Worm (Caenorhabditis elegans) whole organism, L1 larva: ENCODE data around the gene idpb-5.
"Not testable (repeated sequence)": the region's sequence is repeated elsewhere in the genome, so short reads cannot be mapped to it uniquely, and the experiment has no call there.

ENCODE experiments used
- C04F5.9 ChIP-seq: sonication (generic microtip); optimal IDR thresholded peaks from 2 replicates; lab custom pipeline; 2016; ENCODE audit warnings: missing genetic modification characterization, missing compliant biosample characterization
- C34B4.2 ChIP-seq: sonication (generic microtip); optimal IDR thresholded peaks from 2 replicates; lab custom pipeline; 2017; ENCODE audit warnings: mild to moderate bottlenecking, missing genetic modification characterization, missing compliant biosample characterization
- F16B12.6 ChIP-seq: fragments of 150-350 bp; optimal IDR thresholded peaks from 2 replicates; lab custom pipeline; 2014; ENCODE audit warnings: missing biosample characterization, missing genetic modification characterization
- Y116A8C.19 ChIP-seq: sonication (generic microtip); optimal IDR thresholded peaks from 2 replicates; lab custom pipeline; 2016; ENCODE audit warnings: missing compliant biosample characterization, missing genetic modification characterization, borderline replicate concordance
- aly-2 ChIP-seq: fragments of 150-350 bp; optimal IDR thresholded peaks from 2 replicates; lab custom pipeline; 2014; ENCODE audit warnings: missing biosample characterization, missing genetic modification characterization
- ama-1 ChIP-seq: fragments of 150-350 bp; optimal IDR thresholded peaks from 2 replicates; lab custom pipeline; 2014
- blmp-1 ChIP-seq: fragments of 150-350 bp; optimal IDR thresholded peaks from 2 replicates; lab custom pipeline; 2014; ENCODE audit warnings: missing biosample characterization, missing genetic modification characterization
- ceh-8 ChIP-seq: fragments of 200-800 bp; sonication (Bioruptor generic); optimal IDR thresholded peaks from 2 replicates; lab custom pipeline; 2018; ENCODE audit warnings: mild to moderate bottlenecking, missing genetic modification characterization, moderate library complexity, missing compliant biosample characterization
- ceh-82 ChIP-seq, 3 experiments: fragments of 150-350 bp in 1 of 3; sonication (generic microtip) in 2 of 3; optimal IDR thresholded peaks; 2 replicates each; lab custom pipeline; 2014 to 2017; ENCODE audit warnings: missing biosample characterization in 3 of 3, missing genetic modification characterization in 3 of 3
- ceh-88 ChIP-seq: fragments of 200-800 bp; sonication (Bioruptor generic); IDR thresholded peaks from 2 replicates; pipeline ENCODE4 v1.3.6; 2022; ENCODE audit warnings: missing genetic modification characterization, missing compliant biosample characterization
- ceh-90 ChIP-seq: sonication (generic microtip); optimal IDR thresholded peaks from 2 replicates; lab custom pipeline; 2016; ENCODE audit warnings: missing genetic modification characterization, missing compliant biosample characterization
- ces-1 ChIP-seq: fragments of 150-350 bp; optimal IDR thresholded peaks from 2 replicates; lab custom pipeline; 2014; ENCODE audit warnings: missing biosample characterization, missing genetic modification reagents, missing genetic modification characterization
- dpl-1 ChIP-seq, 3 experiments: fragments of 150-350 bp in 2 of 3; sonication (generic microtip) in 1 of 3; optimal IDR thresholded peaks; 2 replicates each; lab custom pipeline; 2014 to 2017; ENCODE audit warnings: missing biosample characterization in 3 of 3, missing genetic modification characterization in 3 of 3, missing genetic modification reagents in 3 of 3
- efl-1 ChIP-seq, 4 experiments: fragments of 150-350 bp; optimal IDR thresholded peaks in 3 of 4; peaks in 1 of 4; 1 replicate in 1 of 4; 2 replicates in 3 of 4; lab custom pipeline; 2014; ENCODE audit warnings: missing biosample characterization in 2 of 4, missing genetic modification characterization in 2 of 4, missing genetic modification reagents in 2 of 4
- elt-3 ChIP-seq, 6 experiments: fragments of 150-350 bp in 1 of 6; sonication (generic microtip); optimal IDR thresholded peaks; 2 replicates each; lab custom pipeline; 2017 to 2018; ENCODE audit warnings: missing biosample characterization in 6 of 6, missing genetic modification characterization in 6 of 6, inconsistent platforms in 1 of 6
- grh-1 ChIP-seq: fragments of 200-800 bp; sonication (Bioruptor generic); IDR thresholded peaks from 2 replicates; pipeline ENCODE4 v1.3.6; 2022; ENCODE audit warnings: missing genetic modification reagents, missing genetic modification characterization, missing compliant biosample characterization
- irx-1 ChIP-seq: sonication (generic microtip); optimal IDR thresholded peaks from 2 replicates; lab custom pipeline; 2016; ENCODE audit warnings: missing genetic modification characterization, missing compliant biosample characterization
- isw-1 ChIP-seq: fragments of 200-800 bp; sonication (Bioruptor generic); IDR thresholded peaks from 2 replicates; pipeline ENCODE4 v1.3.6; 2022; ENCODE audit warnings: missing genetic modification characterization, missing compliant biosample characterization
- jun-1 ChIP-seq: fragments of 150-350 bp; optimal IDR thresholded peaks from 2 replicates; lab custom pipeline; 2014; ENCODE audit warnings: missing biosample characterization, missing genetic modification reagents, missing genetic modification characterization
- lin-13 ChIP-seq: fragments of 150-350 bp; optimal IDR thresholded peaks from 2 replicates; lab custom pipeline; 2014; ENCODE audit warnings: missing biosample characterization, missing genetic modification reagents, missing genetic modification characterization
- lin-15B ChIP-seq: fragments of 150-350 bp; sonication (generic microtip); optimal IDR thresholded peaks from 3 replicates; lab custom pipeline; 2014; ENCODE audit warnings: missing biosample characterization, missing genetic modification characterization
- lin-35 ChIP-seq, 2 experiments: fragments of 150-350 bp; optimal IDR thresholded peaks; 2 replicates each; lab custom pipeline; 2014; ENCODE audit warnings: missing biosample characterization in 2 of 2, missing genetic modification characterization in 2 of 2, missing genetic modification reagents in 2 of 2
- lin-39 ChIP-seq: fragments of 150-350 bp; optimal IDR thresholded peaks from 2 replicates; lab custom pipeline; 2014; ENCODE audit warnings: missing biosample characterization, missing genetic modification reagents, missing genetic modification characterization
- lsy-2 ChIP-seq, 2 experiments: fragments of 150-350 bp; optimal IDR thresholded peaks; 2 replicates each; lab custom pipeline; 2014; ENCODE audit warnings: missing biosample characterization in 2 of 2, missing genetic modification characterization in 2 of 2
- mab-9 ChIP-seq: fragments of 200-800 bp; sonication (Bioruptor generic); IDR thresholded peaks from 2 replicates; pipeline ENCODE4 v1.3.6; 2022; ENCODE audit warnings: missing genetic modification reagents, missing genetic modification characterization, missing compliant biosample characterization
- mep-1 ChIP-seq: fragments of 150-350 bp; optimal IDR thresholded peaks from 2 replicates; lab custom pipeline; 2014; ENCODE audit warnings: missing biosample characterization, missing genetic modification characterization
- nhr-11 ChIP-seq: fragments of 150-350 bp; optimal IDR thresholded peaks from 2 replicates; lab custom pipeline; 2014; ENCODE audit warnings: missing biosample characterization, missing genetic modification characterization
- nhr-12 ChIP-seq: sonication (generic microtip); optimal IDR thresholded peaks from 2 replicates; lab custom pipeline; 2017; ENCODE audit warnings: missing biosample characterization, missing genetic modification characterization
- nhr-47 ChIP-seq: sonication (generic microtip); optimal IDR thresholded peaks from 2 replicates; lab custom pipeline; 2016; ENCODE audit warnings: mild to moderate bottlenecking, missing genetic modification characterization, moderate library complexity, missing compliant biosample characterization
- nhr-71 ChIP-seq: sonication (generic microtip); optimal IDR thresholded peaks from 2 replicates; lab custom pipeline; 2016; ENCODE audit warnings: mild to moderate bottlenecking, missing genetic modification characterization, moderate library complexity, missing compliant biosample characterization
- nhr-77 ChIP-seq: fragments of 150-350 bp; optimal IDR thresholded peaks from 2 replicates; lab custom pipeline; 2014; ENCODE audit warnings: missing biosample characterization, missing genetic modification characterization
- nhr-84 ChIP-seq: sonication (generic microtip); optimal IDR thresholded peaks from 2 replicates; lab custom pipeline; 2017; ENCODE audit warnings: missing biosample characterization, missing genetic modification characterization
- pag-3 ChIP-seq: sonication (generic microtip); optimal IDR thresholded peaks from 2 replicates; lab custom pipeline; 2017; ENCODE audit warnings: missing genetic modification characterization, mild to moderate bottlenecking, missing compliant biosample characterization, antibody characterized with exemption, borderline replicate concordance; ENCODE audit not compliant: insufficient read depth
- pqm-1 ChIP-seq: sonication (generic microtip); optimal IDR thresholded peaks from 3 replicates; lab custom pipeline; 2017; ENCODE audit warnings: missing biosample characterization, missing genetic modification characterization
- rnt-1 ChIP-seq: sonication (generic microtip); optimal IDR thresholded peaks from 2 replicates; lab custom pipeline; 2016; ENCODE audit warnings: mild to moderate bottlenecking, missing genetic modification characterization, moderate library complexity, missing compliant biosample characterization
- skn-1 ChIP-seq: fragments of 150-350 bp; optimal IDR thresholded peaks from 2 replicates; lab custom pipeline; 2014; ENCODE audit warnings: missing biosample characterization, missing genetic modification characterization
- snpc-4 ChIP-seq: fragments of 150-350 bp; optimal IDR thresholded peaks from 2 replicates; lab custom pipeline; 2014; ENCODE audit warnings: missing biosample characterization, missing genetic modification characterization
- snu-23 ChIP-seq: sonication (generic microtip); optimal IDR thresholded peaks from 2 replicates; lab custom pipeline; 2016; ENCODE audit warnings: missing genetic modification characterization, missing compliant biosample characterization
- sptf-1 ChIP-seq: fragments of 150-350 bp; optimal IDR thresholded peaks from 2 replicates; lab custom pipeline; 2014; ENCODE audit warnings: missing biosample characterization, missing genetic modification characterization
- swsn-7 ChIP-seq: sonication (generic microtip); optimal IDR thresholded peaks from 2 replicates; lab custom pipeline; 2016; ENCODE audit warnings: missing genetic modification characterization, missing compliant biosample characterization
- tbx-2 ChIP-seq: sonication (generic microtip); optimal IDR thresholded peaks from 2 replicates; lab custom pipeline; 2016; ENCODE audit warnings: missing genetic modification characterization, missing compliant biosample characterization
- tlp-1 ChIP-seq: fragments of 150-350 bp; optimal IDR thresholded peaks from 2 replicates; lab custom pipeline; 2014; ENCODE audit warnings: missing biosample characterization, missing genetic modification characterization
- unc-130 ChIP-seq: fragments of 150-350 bp; optimal IDR thresholded peaks from 2 replicates; lab custom pipeline; 2017; ENCODE audit warnings: missing biosample characterization, missing genetic modification characterization, inconsistent platforms
- unc-30 ChIP-seq: sonication (generic microtip); optimal IDR thresholded peaks from 2 replicates; lab custom pipeline; 2017; ENCODE audit warnings: missing biosample characterization, missing genetic modification characterization
- unc-86 ChIP-seq: sonication (generic microtip); optimal IDR thresholded peaks from 2 replicates; lab custom pipeline; 2016; ENCODE audit warnings: missing genetic modification characterization, missing compliant biosample characterization
- unc-98 ChIP-seq: fragments of 200-800 bp; sonication (Bioruptor generic); IDR thresholded peaks from 2 replicates; pipeline ENCODE4 v1.3.6; 2022; ENCODE audit warnings: missing genetic modification characterization, missing compliant biosample characterization
- vab-15 ChIP-seq: sonication (generic microtip); optimal IDR thresholded peaks from 2 replicates; lab custom pipeline; 2017; ENCODE audit warnings: missing genotype, mild to moderate bottlenecking, missing genetic modification characterization, missing compliant biosample characterization
- zag-1 ChIP-seq: fragments of 150-350 bp; optimal IDR thresholded peaks from 2 replicates; lab custom pipeline; 2014; ENCODE audit warnings: missing biosample characterization, missing genetic modification characterization
- zip-4 ChIP-seq: fragments of 200-800 bp; sonication (Bioruptor generic); optimal IDR thresholded peaks from 2 replicates; lab custom pipeline; 2018; ENCODE audit warnings: mild to moderate bottlenecking, missing genetic modification characterization, moderate library complexity, missing compliant biosample characterization

Gene idpb-5

DNA sequence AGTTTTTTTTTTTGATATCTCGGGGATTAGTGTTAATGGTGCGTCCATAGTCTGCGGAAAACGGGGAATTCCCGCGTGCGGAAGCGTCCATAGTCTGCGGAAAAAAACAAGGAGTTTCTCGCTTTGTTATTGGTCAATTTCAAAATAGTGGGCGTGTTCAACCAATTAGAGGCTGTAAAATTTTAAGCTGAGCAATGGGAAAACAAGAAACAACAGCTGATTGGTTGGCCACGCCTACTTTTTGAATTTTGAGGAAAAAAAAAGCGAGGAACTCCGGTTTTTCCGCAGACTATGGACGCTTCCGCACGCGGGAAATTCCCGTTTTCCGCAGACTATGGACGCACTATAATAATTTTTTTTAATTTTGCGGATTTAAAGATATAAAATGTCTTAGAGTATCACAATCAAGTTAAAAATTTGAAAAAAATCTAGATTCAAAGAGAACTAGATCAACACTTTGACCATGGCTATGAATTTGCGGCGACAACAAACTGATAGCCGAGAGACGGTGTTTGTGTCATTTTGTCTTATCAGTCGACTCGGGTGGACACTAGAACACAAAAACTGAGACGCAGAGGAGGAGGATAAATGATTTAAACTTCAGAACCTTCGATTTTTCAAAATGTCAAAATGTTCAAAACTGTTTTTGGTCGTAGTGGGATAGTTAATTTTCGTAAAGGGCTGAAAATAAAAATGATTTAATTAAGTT lies 16.0 kb upstream of the idpb-5 start:
- TF ChIP-seq blmp-1 (tag; lab: Kevin White, UChicago) = peak; percentile 45
- TF ChIP-seq efl-1 (optimal IDR thresholded peaks at IDR 0.05; lab: Kevin White, UChicago) = not testable (repeated sequence)
- TF ChIP-seq efl-1 (GFP tag; optimal IDR thresholded peaks at IDR 0.05 in 1 of 2; lab: Kevin White, UChicago) = peak in 1 of 2 experiments; percentile 58
- TF ChIP-seq lin-35 (GFP tag; optimal IDR thresholded peaks at IDR 0.05; lab: Kevin White, UChicago) = peak in 1 of 2 experiments; percentile 17
- peak in 2 of 6 experiments; percentile 27 to 66 for TF ChIP-seq elt-3 (tag; optimal IDR thresholded peaks at IDR 0.05; lab: Kevin White, UChicago)

DNA sequence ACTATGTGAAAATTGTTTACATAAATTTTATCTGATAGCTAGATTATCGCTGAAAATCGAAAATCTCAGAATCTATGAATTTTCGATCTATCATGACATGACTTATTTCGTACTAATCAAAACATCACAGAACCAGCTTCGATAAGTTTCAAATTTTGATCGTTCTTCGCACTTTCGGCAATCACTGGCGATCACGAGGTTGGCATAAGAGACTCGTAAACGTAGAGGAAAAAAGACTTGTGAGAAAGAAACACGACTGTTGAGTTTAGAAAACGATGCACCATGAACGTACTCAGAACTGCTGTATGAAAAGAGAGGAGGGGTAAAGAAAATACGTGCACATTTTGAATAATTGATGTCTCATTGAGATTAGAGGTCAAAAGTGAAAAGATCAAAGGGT lies 15.3 kb upstream of the idpb-5 start:
- TF ChIP-seq tlp-1 (no peak), jun-1 (peak; percentile 53), pqm-1 (tag; lab: Kevin White, UChicago) (no peak), C34B4.2 (tag; lab: Kevin White, UChicago) (no peak), nhr-12 (tag; lab: Kevin White, UChicago) (no peak), unc-30 (tag; lab: Kevin White, UChicago) (no peak), F16B12.6 (tag; lab: Kevin White, UChicago) (no peak), lsy-2 (tag; optimal IDR thresholded peaks at IDR 0.05; lab: Kevin White, UChicago) (peak; percentile 75 to 81), ceh-8 (no peak), mab-9 (peak; percentile 71), nhr-47 (tag; lab: Kevin White, UChicago) (peak; percentile 80), Y116A8C.19 (tag; lab: Kevin White, UChicago) (no peak), lin-13 (GFP tag; lab: Kevin White, UChicago) (peak; percentile 76), unc-98 (GFP tag; lab: Robert Waterston, UW) (no peak), unc-86 (tag; lab: Kevin White, UChicago) (no peak), snu-23 (GFP tag; lab: Kevin White, UChicago) (peak; percentile 94), ama-1 (lab: Kevin White, UChicago) (peak; percentile 54), zag-1 (tag; lab: Kevin White, UChicago) (no peak), unc-130 (tag; lab: Kevin White, UChicago) (peak; percentile 88), sptf-1 (tag; lab: Kevin White, UChicago) (no peak), nhr-84 (tag; lab: Kevin White, UChicago) (no peak), isw-1 (GFP tag; lab: Robert Waterston, UW) (no peak), C04F5.9 (tag; lab: Kevin White, UChicago) (peak; percentile 28), irx-1 (tag; lab: Kevin White, UChicago) (peak; percentile 55), rnt-1 (tag; lab: Kevin White, UChicago) (peak; percentile 90), ceh-82 (tag; optimal IDR thresholded peaks at IDR 0.05; lab: Kevin White, UChicago) (peak in 2 of 3 experiments; percentile 40 to 44), aly-2 (tag; lab: Kevin White, UChicago) (peak; percentile 49), tbx-2 (tag; lab: Kevin White, UChicago) (peak; percentile 89), nhr-11 (peak; percentile 66), grh-1 (GFP tag; lab: Robert Waterston, UW) (peak; percentile 64), blmp-1 (tag; lab: Kevin White, UChicago) (peak; percentile 73), dpl-1 (GFP tag; optimal IDR thresholded peaks at IDR 0.05; lab: Kevin White, UChicago) (peak; percentile 28 to 58 (median 38)), lin-39 (tag; lab: Kevin White, UChicago) (peak; percentile 79), nhr-71 (tag; lab: Kevin White, UChicago) (peak; percentile 99), elt-3 (tag; optimal IDR thresholded peaks at IDR 0.05; lab: Kevin White, UChicago) (peak in 4 of 6 experiments; percentile 57 to 90 (median 86)), lin-15B (no peak), ceh-88 (GFP tag; lab: Robert Waterston, UW) (peak; percentile 72), pag-3 (no peak), swsn-7 (tag; lab: Kevin White, UChicago) (peak; percentile 85), zip-4 (peak; percentile 28), vab-15 (tag; lab: Kevin White, UChicago) (no peak), mep-1 (tag; lab: Kevin White, UChicago) (peak; percentile 90), skn-1 (tag; lab: Kevin White, UChicago) (peak; percentile 22), nhr-77 (tag; lab: Kevin White, UChicago) (peak; percentile 82), snpc-4 (tag; lab: Kevin White, UChicago) (peak; percentile 48), lin-35 (GFP tag; optimal IDR thresholded peaks at IDR 0.05; lab: Kevin White, UChicago) (peak; percentile 45 to 86), ceh-90 (tag; lab: Kevin White, UChicago) (no peak), ces-1 (GFP tag; lab: Kevin White, UChicago) (no peak)
